Worm (Caenorhabditis elegans) whole organism, L4 larva: Measurements from ENCODE around the gene C04H5.7.

Experiments
- R02D3.7 ChIP-seq: fragments of 150-350 bp; sonication (generic microtip); optimal IDR thresholded peaks from 3 replicates; lab custom pipeline; 2014; ENCODE audit warnings: missing biosample characterization, missing genetic modification characterization
- ceh-82 ChIP-seq: sonication (generic microtip); optimal IDR thresholded peaks from 2 replicates; lab custom pipeline; 2017; ENCODE audit warnings: missing biosample characterization, missing genetic modification characterization
- mdl-1 ChIP-seq, 2 experiments: fragments of 150-350 bp in 1 of 2; sonication (generic microtip) in 1 of 2; optimal IDR thresholded peaks; 2 replicates each; lab custom pipeline; 2014 to 2017; ENCODE audit warnings: missing biosample characterization in 2 of 2, missing genetic modification characterization in 2 of 2
- nhr-28 ChIP-seq: fragments of 150-350 bp; optimal IDR thresholded peaks from 2 replicates; lab custom pipeline; 2014; ENCODE audit warnings: missing biosample characterization, missing genetic modification characterization
- nhr-6 ChIP-seq: fragments of 150-350 bp; optimal IDR thresholded peaks from 2 replicates; lab custom pipeline; 2014; ENCODE audit warnings: missing biosample characterization, missing genetic modification characterization
- tra-1 ChIP-seq: fragments of 200-800 bp; sonication (Bioruptor generic); IDR thresholded peaks from 2 replicates; pipeline ENCODE4 v1.3.6; 2022; ENCODE audit warnings: missing genetic modification reagents, missing genetic modification characterization, missing compliant biosample characterization
- unc-62 ChIP-seq, 3 experiments: fragments of 150-350 bp in 1 of 3; sonication (generic microtip); optimal IDR thresholded peaks in 2 of 3; peaks in 1 of 3; 1 replicate in 1 of 3; 2 replicates in 2 of 3; lab custom pipeline; 2014 to 2017; ENCODE audit warnings: missing biosample characterization in 3 of 3, missing genetic modification characterization in 3 of 3, missing genetic modification reagents in 3 of 3, missing genotype in 1 of 3
- zag-1 ChIP-seq: fragments of 150-350 bp; optimal IDR thresholded peaks from 2 replicates; lab custom pipeline; 2014; ENCODE audit warnings: missing biosample characterization, missing genetic modification characterization

- TF ChIP-seq R02D3.7 (tag; lab: Kevin White, UChicago) (no peak), nhr-6 (tag; lab: Kevin White, UChicago) (no peak), zag-1 (no peak), nhr-28 (tag; lab: Kevin White, UChicago) (no peak), unc-62 (GFP tag; optimal IDR thresholded peaks at IDR 0.05 in 1 of 2; lab: Kevin White, UChicago) (no peak), unc-62 (tag; optimal IDR thresholded peaks at IDR 0.05; lab: Kevin White, UChicago) (no peak), tra-1 (GFP tag; lab: Robert Waterston, UW) (no peak), mdl-1 (tag; optimal IDR thresholded peaks at IDR 0.05; lab: Kevin White, UChicago) (no peak), ceh-82 (tag; lab: Kevin White, UChicago) (no peak)
Observed at ce11 chrII:14494414-14494463, 43.5 kb upstream of the C04H5.7 start, which contains the start of gene cysl-2.
